Worm (Caenorhabditis elegans) whole organism, L2 larva: ENCODE data around the gene nspg-7.2.

ENCODE experiments used
- C34F6.9 ChIP-seq: fragments of 150-350 bp; optimal IDR thresholded peaks from 2 replicates; lab custom pipeline; 2014; ENCODE audit warnings: missing biosample characterization, missing genetic modification characterization
- F13H6.1 ChIP-seq: sonication (generic microtip); optimal IDR thresholded peaks from 2 replicates; lab custom pipeline; 2016; ENCODE audit warnings: missing genetic modification characterization, missing compliant biosample characterization
- R02D3.7 ChIP-seq: fragments of 150-350 bp; optimal IDR thresholded peaks from 2 replicates; lab custom pipeline; 2014; ENCODE audit warnings: missing biosample characterization, missing genetic modification characterization
- Y55F3AM.14 ChIP-seq: fragments of 200-800 bp; sonication (Bioruptor generic); optimal IDR thresholded peaks from 2 replicates; lab custom pipeline; 2018; ENCODE audit warnings: mild to moderate bottlenecking, missing genetic modification characterization, missing compliant biosample characterization
- aly-2 ChIP-seq: fragments of 150-350 bp; optimal IDR thresholded peaks from 2 replicates; lab custom pipeline; 2014; ENCODE audit warnings: missing biosample characterization, missing genetic modification characterization
- blmp-1 ChIP-seq: sonication (generic microtip); optimal IDR thresholded peaks from 2 replicates; lab custom pipeline; 2017; ENCODE audit warnings: missing genetic modification characterization, mild to moderate bottlenecking, missing compliant biosample characterization, antibody characterized with exemption, moderate library complexity; ENCODE audit not compliant: insufficient read depth
- ceh-16 ChIP-seq: fragments of 150-350 bp; optimal IDR thresholded peaks from 2 replicates; lab custom pipeline; 2014; ENCODE audit warnings: missing biosample characterization, missing genetic modification characterization
- crh-2 ChIP-seq: sonication (generic microtip); optimal IDR thresholded peaks from 2 replicates; lab custom pipeline; 2017; ENCODE audit warnings: missing biosample characterization, missing genetic modification characterization
- dmd-4 ChIP-seq: sonication (generic microtip); optimal IDR thresholded peaks from 2 replicates; lab custom pipeline; 2017; ENCODE audit warnings: missing biosample characterization, missing genetic modification characterization
- egl-27 ChIP-seq: sonication (generic microtip); optimal IDR thresholded peaks from 3 replicates; lab custom pipeline; 2017; ENCODE audit warnings: missing biosample characterization, missing genetic modification reagents, missing genetic modification characterization
- elt-3 ChIP-seq: sonication (generic microtip); optimal IDR thresholded peaks from 2 replicates; lab custom pipeline; 2017; ENCODE audit warnings: missing biosample characterization, missing genetic modification characterization
- fos-1 ChIP-seq: fragments of 150-350 bp; optimal IDR thresholded peaks from 2 replicates; lab custom pipeline; 2014; ENCODE audit warnings: missing biosample characterization, missing genetic modification characterization
- gmeb-1 ChIP-seq: fragments of 150-350 bp; optimal IDR thresholded peaks from 2 replicates; lab custom pipeline; 2014; ENCODE audit warnings: missing biosample characterization, missing genetic modification characterization
- lin-11 ChIP-seq: fragments of 150-350 bp; sonication (generic microtip); optimal IDR thresholded peaks from 2 replicates; lab custom pipeline; 2014; ENCODE audit warnings: missing biosample characterization, missing genetic modification characterization, inconsistent platforms, mixed read lengths
- lin-13 ChIP-seq: fragments of 150-350 bp; optimal IDR thresholded peaks from 2 replicates; lab custom pipeline; 2014; ENCODE audit warnings: missing biosample characterization, missing genetic modification reagents, missing genetic modification characterization
- lsy-2 ChIP-seq, 2 experiments: fragments of 150-350 bp in 1 of 2; sonication (generic microtip) in 1 of 2; optimal IDR thresholded peaks; 2 replicates each; lab custom pipeline; 2014 to 2017; ENCODE audit warnings: missing biosample characterization in 2 of 2, missing genetic modification characterization in 2 of 2
- mab-5 ChIP-seq: fragments of 150-350 bp; optimal IDR thresholded peaks from 2 replicates; lab custom pipeline; 2014; ENCODE audit warnings: missing biosample characterization, missing genetic modification characterization
- mdl-1 ChIP-seq, 2 experiments: fragments of 150-350 bp in 1 of 2; sonication (generic microtip) in 1 of 2; optimal IDR thresholded peaks; 2 replicates each; lab custom pipeline; 2017; ENCODE audit warnings: missing biosample characterization in 2 of 2, missing genetic modification characterization in 2 of 2
- nhr-12 ChIP-seq: fragments of 150-350 bp; optimal IDR thresholded peaks from 2 replicates; lab custom pipeline; 2014; ENCODE audit warnings: missing biosample characterization, missing genetic modification characterization
- nhr-129 ChIP-seq: fragments of 150-350 bp; optimal IDR thresholded peaks from 2 replicates; lab custom pipeline; 2014; ENCODE audit warnings: missing biosample characterization, missing genetic modification characterization
- nhr-23 ChIP-seq: fragments of 150-350 bp; optimal IDR thresholded peaks from 2 replicates; lab custom pipeline; 2014; ENCODE audit warnings: missing biosample characterization, missing genetic modification reagents, missing genetic modification characterization
- nhr-237 ChIP-seq: fragments of 150-350 bp; optimal IDR thresholded peaks from 2 replicates; lab custom pipeline; 2014; ENCODE audit warnings: missing biosample characterization, missing genetic modification characterization
- nhr-25 ChIP-seq: fragments of 150-350 bp; sonication (generic microtip); optimal IDR thresholded peaks from 3 replicates; lab custom pipeline; 2014; ENCODE audit warnings: missing biosample characterization, missing genetic modification characterization
- peb-1 ChIP-seq: fragments of 150-350 bp; optimal IDR thresholded peaks from 2 replicates; lab custom pipeline; 2014; ENCODE audit warnings: missing biosample characterization, missing genetic modification characterization
- sem-4 ChIP-seq: fragments of 150-350 bp; optimal IDR thresholded peaks from 2 replicates; lab custom pipeline; 2014; ENCODE audit warnings: missing biosample characterization, missing genetic modification reagents, missing genetic modification characterization
- skn-1 ChIP-seq: sonication (generic microtip); optimal IDR thresholded peaks from 2 replicates; lab custom pipeline; 2017; ENCODE audit warnings: missing biosample characterization, missing genetic modification characterization
- sma-3 ChIP-seq: sonication (generic microtip); optimal IDR thresholded peaks from 2 replicates; lab custom pipeline; 2016; ENCODE audit warnings: missing genetic modification reagents, missing genetic modification characterization, missing compliant biosample characterization
- sma-9 ChIP-seq, 2 experiments: fragments of 150-350 bp in 1 of 2; sonication (generic microtip) in 1 of 2; optimal IDR thresholded peaks; 2 replicates each; lab custom pipeline; 2014 to 2016; ENCODE audit warnings: missing genetic modification characterization in 2 of 2, mild to moderate bottlenecking in 1 of 2, missing biosample characterization in 1 of 2, missing compliant biosample characterization in 1 of 2, missing genetic modification reagents in 1 of 2, moderate library complexity in 1 of 2
- unc-55 ChIP-seq: fragments of 150-350 bp; sonication (generic microtip); optimal IDR thresholded peaks from 3 replicates; lab custom pipeline; 2014; ENCODE audit warnings: missing biosample characterization, missing genetic modification reagents, missing genetic modification characterization
- unc-62 ChIP-seq: fragments of 150-350 bp; optimal IDR thresholded peaks from 2 replicates; lab custom pipeline; 2014; ENCODE audit warnings: missing biosample characterization, missing genetic modification reagents, missing genetic modification characterization
- ztf-11 ChIP-seq: sonication (generic microtip); optimal IDR thresholded peaks from 2 replicates; lab custom pipeline; 2017; ENCODE audit warnings: missing biosample characterization, missing genetic modification characterization
- ztf-4 ChIP-seq: fragments of 150-350 bp; optimal IDR thresholded peaks from 2 replicates; lab custom pipeline; 2014; ENCODE audit warnings: missing biosample characterization, missing genetic modification characterization

The nspg-7.2 gene

ce11 chrIII:3258306-3258705, at the start of gene nspg-7.2:
nspg-7.2 (minus strand) TSS chrIII:3258406.
- TF ChIP-seq ceh-16 (tag; lab: Kevin White, UChicago) (no peak), lin-13 (GFP tag; lab: Kevin White, UChicago) (no peak), nhr-12 (no peak), unc-62 (GFP tag; lab: Kevin White, UChicago) (no peak), sem-4 (tag; lab: Kevin White, UChicago) (no peak), skn-1 (tag; lab: Kevin White, UChicago) (no peak), mab-5 (no peak), nhr-25 (no peak)

ce11 chrIII:3307379-3307778, 49.2 kb upstream of the nspg-7.2 start:
- TF ChIP-seq nhr-23 (tag; lab: Kevin White, UChicago) (no peak), dmd-4 (tag; lab: Kevin White, UChicago) (no peak), F13H6.1 (tag; lab: Kevin White, UChicago) (peak; percentile 20), crh-2 (tag; lab: Kevin White, UChicago) (peak; percentile 4), lsy-2 (tag; optimal IDR thresholded peaks at IDR 0.05; lab: Kevin White, UChicago) (peak in 1 of 2 experiments; percentile 4), Y55F3AM.14 (GFP tag; lab: Kevin White, UChicago) (no peak), fos-1 (peak; percentile 45), nhr-129 (tag; lab: Kevin White, UChicago) (peak; percentile 41), ztf-11 (tag; lab: Kevin White, UChicago) (no peak)

- TF ChIP-seq dmd-4 (tag; lab: Kevin White, UChicago) (no peak), unc-55 (GFP tag; lab: Kevin White, UChicago) (peak; percentile 11), fos-1 (peak; percentile 88), ztf-4 (tag; lab: Kevin White, UChicago) (no peak), nhr-237 (tag; lab: Kevin White, UChicago) (no peak), sma-3 (GFP tag; lab: Kevin White, UChicago) (no peak), egl-27 (tag; lab: Kevin White, UChicago) (no peak)
These were observed 48.1 kb upstream of the nspg-7.2 start for ce11 chrIII:3306322-3306721.

ce11 chrIII:3304554-3304953, 46.3 kb upstream of the nspg-7.2 start:
- TF ChIP-seq elt-3 (tag; lab: Kevin White, UChicago) (no peak), lin-11 (tag; lab: Kevin White, UChicago) (no peak), lsy-2 (tag; optimal IDR thresholded peaks at IDR 0.05; lab: Kevin White, UChicago) (peak in 1 of 2 experiments; percentile 30), gmeb-1 (tag; lab: Kevin White, UChicago) (no peak), C34F6.9 (tag; lab: Kevin White, UChicago) (peak; percentile 46), unc-55 (GFP tag; lab: Kevin White, UChicago) (peak; percentile 55)

- TF ChIP-seq blmp-1, result no peak
- no peak for TF ChIP-seq nhr-129 (tag; lab: Kevin White, UChicago)
- no peak for TF ChIP-seq mdl-1 (tag; optimal IDR thresholded peaks at IDR 0.05; lab: Kevin White, UChicago)
- TF ChIP-seq peb-1, result no peak
- no peak for TF ChIP-seq sma-3 (GFP tag; lab: Kevin White, UChicago)
- no peak for TF ChIP-seq nhr-23 (tag; lab: Kevin White, UChicago)
- TF ChIP-seq R02D3.7 (tag; lab: Kevin White, UChicago), result no peak
These were observed 38.9 kb upstream of the nspg-7.2 start, which contains the start of gene Y53G8AR.5 for ce11 chrIII:3297151-3297550. Y53G8AR.5 (plus strand) TSS chrIII:3297451.

- TF ChIP-seq sma-9 (GFP tag; optimal IDR thresholded peaks at IDR 0.05; lab: Kevin White, UChicago) (no peak), sma-9 (tag; optimal IDR thresholded peaks at IDR 0.05; lab: Kevin White, UChicago) (no peak), gmeb-1 (tag; lab: Kevin White, UChicago) (peak; percentile 52), C34F6.9 (tag; lab: Kevin White, UChicago) (peak; percentile 48), lsy-2 (tag; optimal IDR thresholded peaks at IDR 0.05; lab: Kevin White, UChicago) (peak; percentile 4 to 57), lin-13 (GFP tag; lab: Kevin White, UChicago) (peak; percentile 34), unc-55 (GFP tag; lab: Kevin White, UChicago) (peak; percentile 32), aly-2 (tag; lab: Kevin White, UChicago) (no peak)
These were observed 36.1 kb upstream of the nspg-7.2 start, which contains the start of the genes Y53G8AR.8 and Y53G8AR.6 for ce11 chrIII:3294283-3294793. Y53G8AR.8 (minus strand) TSS chrIII:3294330. Y53G8AR.6 (plus strand) TSS chrIII:3294743.
